Fruit fly (Drosophila melanogaster) whole organism, embryonic: ENCODE measurements around the gene dpr14.
A peak's percentile ranks its signal among the peaks of the same experiment; 100 is the strongest.

Experiments
- Abd-B ChIP-seq: fragments of 200-800 bp; sonication (Bioruptor generic); optimal IDR thresholded peaks from 2 replicates; lab custom pipeline; 2018; ENCODE audit warnings: missing biosample characterization, mild to moderate bottlenecking, missing genetic modification characterization, moderate library complexity
- CG10431 ChIP-seq: fragments of 200-800 bp; sonication (Bioruptor generic); optimal IDR thresholded peaks from 3 replicates; lab custom pipeline; 2018; ENCODE audit warnings: missing biosample characterization, mild to moderate bottlenecking, missing genetic modification characterization
- CG11398 ChIP-seq: fragments of 200-800 bp; sonication (Bioruptor generic); optimal IDR thresholded peaks from 2 replicates; lab custom pipeline; 2016; ENCODE audit warnings: missing biosample characterization, missing genetic modification characterization
- CG11456 ChIP-seq: fragments of 200-800 bp; sonication (Bioruptor generic); IDR thresholded peaks from 3 replicates; pipeline ENCODE4 v1.3.6; 2022; ENCODE audit warnings: missing biosample characterization, missing genetic modification characterization
- CG12769 ChIP-seq: fragments of 200-800 bp; sonication (Bioruptor generic); optimal IDR thresholded peaks from 2 replicates; lab custom pipeline; 2019; ENCODE audit warnings: missing biosample characterization, mild to moderate bottlenecking, missing genetic modification characterization, moderate library complexity
- CG13894 ChIP-seq: fragments of 200-800 bp; sonication (Bioruptor generic); optimal IDR thresholded peaks from 3 replicates; lab custom pipeline; 2018; ENCODE audit warnings: missing biosample characterization, mild to moderate bottlenecking, missing genetic modification characterization, moderate library complexity
- CG18764 ChIP-seq: fragments of 200-800 bp; sonication (Bioruptor generic); optimal IDR thresholded peaks from 3 replicates; lab custom pipeline; 2016; ENCODE audit warnings: missing biosample characterization, missing genetic modification characterization
- CG2875 ChIP-seq: fragments of 200-800 bp; sonication (Bioruptor generic); optimal IDR thresholded peaks from 2 replicates; lab custom pipeline; 2017; ENCODE audit warnings: missing biosample characterization, mild to moderate bottlenecking, missing genetic modification characterization, missing genetic modification reagents
- CG30020 ChIP-seq: fragments of 200-800 bp; optimal IDR thresholded peaks from 2 replicates; lab custom pipeline; 2019; ENCODE audit warnings: missing biosample characterization, mild to moderate bottlenecking, missing genetic modification characterization, moderate library complexity
- CG32772 ChIP-seq: fragments of 200-800 bp; sonication (Bioruptor generic); IDR thresholded peaks from 2 replicates; pipeline ENCODE4 v1.3.6; 2022; ENCODE audit warnings: missing biosample characterization, missing genetic modification characterization
- CG3995 ChIP-seq: fragments of 200-800 bp; sonication (Bioruptor generic); optimal IDR thresholded peaks from 3 replicates; lab custom pipeline; 2016; ENCODE audit warnings: missing biosample characterization, missing genetic modification characterization
- CG4404 ChIP-seq: fragments of 200-800 bp; sonication (Bioruptor generic); IDR thresholded peaks from 2 replicates; pipeline ENCODE4 v1.3.6; 2022; ENCODE audit warnings: missing biosample characterization, missing genetic modification characterization
- CG7357 ChIP-seq: fragments of 200-800 bp; sonication (Bioruptor generic); IDR thresholded peaks from 3 replicates; pipeline ENCODE4 v1.3.6; 2022; ENCODE audit warnings: missing biosample characterization, missing genetic modification characterization
- CG7839 ChIP-seq: fragments of 200-800 bp; sonication (Bioruptor generic); optimal IDR thresholded peaks from 3 replicates; lab custom pipeline; 2018; ENCODE audit warnings: missing biosample characterization, mild to moderate bottlenecking, missing genetic modification characterization, moderate library complexity
- CG8478 ChIP-seq: fragments of >200 bp; optimal IDR thresholded peaks from 2 replicates; lab custom pipeline; 2018
- Doc3 ChIP-seq: fragments of 200-800 bp; sonication (Bioruptor generic); IDR thresholded peaks from 3 replicates; pipeline ENCODE4 v1.3.6; 2022; ENCODE audit warnings: missing biosample characterization, missing genetic modification characterization; ENCODE audit not compliant: partially characterized antibody
- Fer1 ChIP-seq: fragments of 200-800 bp; sonication (Bioruptor generic); optimal IDR thresholded peaks from 2 replicates; lab custom pipeline; 2017; ENCODE audit warnings: missing biosample characterization, mild to moderate bottlenecking, missing genetic modification characterization
- H2.0 ChIP-seq: fragments of 200-800 bp; sonication (Bioruptor generic); IDR thresholded peaks from 2 replicates; pipeline ENCODE4 v1.3.6; 2022; ENCODE audit warnings: missing biosample characterization, missing genetic modification characterization
- HLH4C ChIP-seq: fragments of 200-800 bp; sonication (Bioruptor generic); IDR thresholded peaks from 3 replicates; pipeline ENCODE4 v1.3.6; 2022; ENCODE audit warnings: missing biosample characterization, missing genetic modification characterization; ENCODE audit not compliant: partially characterized antibody
- HmgD ChIP-seq: fragments of 200-800 bp; sonication (Bioruptor generic); optimal IDR thresholded peaks from 3 replicates; lab custom pipeline; 2016; ENCODE audit warnings: missing biosample characterization, missing genetic modification characterization
- Hr3 ChIP-seq: fragments of 200-800 bp; sonication (Bioruptor generic); optimal IDR thresholded peaks from 3 replicates; lab custom pipeline; 2016; ENCODE audit warnings: missing biosample characterization, missing genetic modification characterization
- Jarid2 ChIP-seq: fragments of 200-800 bp; sonication (Bioruptor generic); optimal IDR thresholded peaks from 3 replicates; lab custom pipeline; 2017; ENCODE audit warnings: mild to moderate bottlenecking, missing biosample characterization, missing genetic modification reagents, missing genetic modification characterization
- Mad ChIP-seq: fragments of 200-800 bp; sonication (Bioruptor generic); optimal IDR thresholded peaks from 2 replicates; lab custom pipeline; 2016; ENCODE audit warnings: missing biosample characterization, missing genetic modification characterization
- Neu2 ChIP-seq: fragments of 200-800 bp; sonication (Bioruptor generic); optimal IDR thresholded peaks from 3 replicates; lab custom pipeline; 2016; ENCODE audit warnings: missing biosample characterization, missing genetic modification characterization, borderline replicate concordance
- Spps ChIP-seq: fragments of 200-800 bp; sonication (Bioruptor generic); optimal IDR thresholded peaks from 2 replicates; lab custom pipeline; 2018; ENCODE audit warnings: missing biosample characterization, mild to moderate bottlenecking, missing genetic modification characterization
- YL-1 ChIP-seq: fragments of 200-800 bp; sonication (Bioruptor generic); optimal IDR thresholded peaks from 3 replicates; lab custom pipeline; 2017; ENCODE audit warnings: missing biosample characterization, mild to moderate bottlenecking, missing genetic modification characterization
- al ChIP-seq: fragments of 200-800 bp; sonication (Bioruptor generic); IDR thresholded peaks from 2 replicates; pipeline ENCODE4 v1.3.6; 2022; ENCODE audit warnings: missing biosample characterization, missing genetic modification characterization
- aop ChIP-seq: fragments of 200-800 bp; sonication (Bioruptor generic); IDR thresholded peaks from 2 replicates; pipeline ENCODE4 v1.3.6; 2022; ENCODE audit warnings: missing biosample characterization, missing genetic modification characterization
- ato ChIP-seq: fragments of 200-800 bp; sonication (Bioruptor generic); IDR thresholded peaks from 2 replicates; pipeline ENCODE4 v1.3.6; 2022; ENCODE audit warnings: missing biosample characterization, missing genetic modification characterization; ENCODE audit not compliant: partially characterized antibody
- bcd ChIP-seq: fragments of 200-800 bp; sonication (Bioruptor generic); optimal IDR thresholded peaks from 2 replicates; lab custom pipeline; 2017; ENCODE audit warnings: missing biosample characterization, mild to moderate bottlenecking, missing genetic modification characterization
- bigmax ChIP-seq: fragments of 200-800 bp; sonication (Bioruptor generic); optimal IDR thresholded peaks from 2 replicates; lab custom pipeline; 2018; ENCODE audit warnings: missing biosample characterization, mild to moderate bottlenecking, missing genetic modification characterization
- chif ChIP-seq, 2 experiments: fragments of 200-800 bp; sonication (Bioruptor generic); optimal IDR thresholded peaks; 3 replicates each; lab custom pipeline; 2016; ENCODE audit warnings: missing biosample characterization in 2 of 2, missing genetic modification characterization in 2 of 2
- ems ChIP-seq: fragments of 200-800 bp; sonication (Bioruptor generic); optimal IDR thresholded peaks from 3 replicates; lab custom pipeline; 2016; ENCODE audit warnings: missing biosample characterization, missing genetic modification characterization
- ewg ChIP-seq: fragments of 200-800 bp; sonication (Bioruptor generic); optimal IDR thresholded peaks from 3 replicates; lab custom pipeline; 2017; ENCODE audit warnings: mild to moderate bottlenecking, missing biosample characterization, missing genetic modification reagents, missing genetic modification characterization
- gcm2 ChIP-seq: fragments of 200-800 bp; sonication (Bioruptor generic); optimal IDR thresholded peaks from 2 replicates; lab custom pipeline; 2016; ENCODE audit warnings: missing biosample characterization, missing genetic modification characterization
- insv ChIP-seq, 2 experiments: fragments of 200-800 bp; sonication (Bioruptor generic); optimal IDR thresholded peaks; 3 replicates each; lab custom pipeline; 2016 to 2018; ENCODE audit warnings: missing biosample characterization in 2 of 2, missing genetic modification characterization in 2 of 2
- klu ChIP-seq: fragments of 200-800 bp; sonication (Bioruptor generic); IDR thresholded peaks from 2 replicates; pipeline ENCODE4 v1.3.6; 2022; ENCODE audit warnings: missing biosample characterization, missing genetic modification characterization
- lab ChIP-seq: fragments of 200-800 bp; sonication (Bioruptor generic); optimal IDR thresholded peaks from 3 replicates; lab custom pipeline; 2017; ENCODE audit warnings: missing biosample characterization, missing genetic modification characterization, mild to moderate bottlenecking, moderate library complexity, missing genetic modification reagents
- mam ChIP-seq: fragments of 200-800 bp; sonication (Bioruptor generic); optimal IDR thresholded peaks from 3 replicates; lab custom pipeline; 2016; ENCODE audit warnings: missing biosample characterization, missing genetic modification characterization
- mld ChIP-seq: fragments of 200-800 bp; sonication (Bioruptor generic); IDR thresholded peaks from 3 replicates; pipeline ENCODE4 v1.3.6; 2022; ENCODE audit warnings: missing biosample characterization, missing genetic modification characterization; ENCODE audit not compliant: partially characterized antibody
- nerfin-1 ChIP-seq: fragments of 200-800 bp; sonication (Bioruptor generic); optimal IDR thresholded peaks from 3 replicates; lab custom pipeline; 2019; ENCODE audit warnings: missing biosample characterization, mild to moderate bottlenecking, missing genetic modification characterization, moderate library complexity
- ranshi ChIP-seq: fragments of 200-800 bp; sonication (Bioruptor generic); IDR thresholded peaks from 2 replicates; pipeline ENCODE4 v1.3.6; 2022; ENCODE audit warnings: missing biosample characterization, missing genetic modification characterization
- repo ChIP-seq: fragments of 200-800 bp; sonication (Bioruptor generic); optimal IDR thresholded peaks from 2 replicates; lab custom pipeline; 2016; ENCODE audit warnings: missing biosample characterization, missing genetic modification characterization
- run ChIP-seq: fragments of 200-800 bp; sonication (Bioruptor generic); optimal IDR thresholded peaks from 3 replicates; lab custom pipeline; 2018; ENCODE audit warnings: missing biosample characterization, mild to moderate bottlenecking, missing genetic modification characterization
- stwl ChIP-seq: fragments of 200-800 bp; sonication (Bioruptor generic); optimal IDR thresholded peaks from 3 replicates; lab custom pipeline; 2018; ENCODE audit warnings: missing biosample characterization, mild to moderate bottlenecking, missing genetic modification characterization, moderate library complexity
- trem ChIP-seq: fragments of 200-800 bp; optimal IDR thresholded peaks from 3 replicates; lab custom pipeline; 2019; ENCODE audit warnings: missing biosample characterization, mild to moderate bottlenecking, missing genetic modification characterization, moderate library complexity
- tx ChIP-seq: fragments of 200-800 bp; sonication (Bioruptor generic); optimal IDR thresholded peaks from 2 replicates; lab custom pipeline; 2016; ENCODE audit warnings: missing biosample characterization, missing genetic modification characterization
- vfl ChIP-seq: fragments of 200-800 bp; sonication (Bioruptor generic); optimal IDR thresholded peaks from 2 replicates; lab custom pipeline; 2016; ENCODE audit warnings: missing biosample characterization, missing genetic modification characterization

The dpr14 gene

DNA sequence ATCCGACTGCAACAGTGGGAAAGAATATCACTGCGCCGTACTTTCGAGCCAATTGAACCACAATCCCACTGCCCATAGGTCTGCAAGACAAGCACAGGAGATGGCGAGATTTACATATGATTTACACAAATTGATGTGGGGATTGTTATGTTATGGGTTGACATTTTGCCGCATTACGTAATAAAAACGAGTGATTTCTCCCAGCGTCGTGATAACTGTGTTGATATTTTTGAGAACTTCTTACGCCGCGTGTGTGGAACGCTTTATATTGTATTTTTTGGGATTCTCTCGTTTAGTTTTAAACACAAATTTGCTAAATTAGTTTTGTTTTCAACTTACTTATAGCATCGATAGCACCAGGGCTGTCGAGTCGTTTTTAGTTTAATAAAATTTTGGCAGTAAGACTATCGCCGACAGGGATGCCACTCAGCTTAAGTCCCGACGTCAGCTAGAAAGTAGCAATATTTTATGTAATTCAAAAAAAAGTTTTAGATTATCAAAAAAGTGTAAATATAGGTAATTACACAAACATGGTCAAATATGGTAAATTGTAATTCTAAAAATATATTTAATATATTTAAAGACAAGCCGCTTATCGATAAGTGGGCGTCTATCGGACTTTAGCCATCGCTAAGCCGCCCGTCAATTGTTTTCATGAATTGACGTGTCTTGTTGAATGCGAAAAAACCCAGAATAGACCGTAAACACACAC lies 14.5 kb downstream of the dpr14 start, which contains the start of the genes CG45089, ND-MNLL and p115 (continued):
- peak; percentile 65 for TF ChIP-seq Abd-B
- TF ChIP-seq CG2875 (GFP tag; lab: Kevin White, UChicago), result no peak
- peak; percentile 45 for TF ChIP-seq HLH4C (GFP tag; lab: Robert Waterston, UW)
- TF ChIP-seq al (GFP tag; lab: Robert Waterston, UW), result peak; percentile 46; the same call in 1 of the 2 replicates
- TF ChIP-seq CG8478, result no peak
- no peak for TF ChIP-seq run
- TF ChIP-seq Mad, result no peak
- TF ChIP-seq CG7839 (tag; lab: Kevin White, UChicago), result peak; percentile 57
- 0 out of 3 replicates have a peak, but pooled peaks have one; percentile 48 for TF ChIP-seq Doc3
- peak; percentile 86 for TF ChIP-seq CG3995
- TF ChIP-seq CG10431 (GFP tag; lab: Kevin White, UChicago), result no peak
- peak; percentile 16; the same call in 1 of the 3 replicates for TF ChIP-seq CG11456 (GFP tag; lab: Robert Waterston, UW)
- TF ChIP-seq stwl, result peak; percentile 59
- TF ChIP-seq chif (GFP tag; optimal IDR thresholded peaks at IDR 0.05; lab: Kevin White, UChicago), result peak in 1 of 2 experiments; percentile 31
- TF ChIP-seq insv (GFP tag; optimal IDR thresholded peaks at IDR 0.05; lab: Kevin White, UChicago), result peak in 1 of 2 experiments; percentile 56
- TF ChIP-seq bcd (GFP tag; lab: Kevin White, UChicago), result peak; percentile 35
- peak; percentile 69 for TF ChIP-seq Hr3 (GFP tag; lab: Kevin White, UChicago)
- TF ChIP-seq Spps (tag; lab: Kevin White, UChicago), result peak; percentile 9
- peak; percentile 67 for TF ChIP-seq CG30020 (tag; lab: Kevin White, UChicago)
- TF ChIP-seq Neu2 (GFP tag; lab: Kevin White, UChicago), result no peak
- TF ChIP-seq Jarid2, result no peak
- peak; percentile 87 for TF ChIP-seq trem (tag; lab: Kevin White, UChicago)
- no peak for TF ChIP-seq CG7357
- TF ChIP-seq HmgD, result no peak
- TF ChIP-seq CG18764 (GFP tag; lab: Kevin White, UChicago), result peak; percentile 44
- peak; percentile 85 for TF ChIP-seq YL-1 (GFP tag; lab: Kevin White, UChicago)
- TF ChIP-seq gcm2 (GFP tag; lab: Kevin White, UChicago), result no peak
- TF ChIP-seq tx (GFP tag; lab: Kevin White, UChicago), result no peak
- peak; percentile 41 for TF ChIP-seq nerfin-1 (tag; lab: Kevin White, UChicago)
- TF ChIP-seq bigmax (GFP tag; lab: Kevin White, UChicago), result no peak
- peak; percentile 72 for TF ChIP-seq CG13894
- no peak for TF ChIP-seq ato
- 0 out of 2 replicates have a peak, but pooled peaks have one; percentile 14 for TF ChIP-seq H2.0 (GFP tag; lab: Robert Waterston, UW)
- 0 out of 2 replicates have a peak, but pooled peaks have one; percentile 28 for TF ChIP-seq CG4404 (GFP tag; lab: Robert Waterston, UW)
- TF ChIP-seq mld (GFP tag; lab: Robert Waterston, UW), result no peak
- TF ChIP-seq vfl (GFP tag; lab: Kevin White, UChicago), result peak; percentile 45
- TF ChIP-seq CG11398, result no peak
- TF ChIP-seq ewg (GFP tag; lab: Kevin White, UChicago), result peak; percentile 3
- TF ChIP-seq ranshi (GFP tag; lab: Robert Waterston, UW), result no peak
- peak; percentile 53 for TF ChIP-seq klu
- TF ChIP-seq lab, result peak; percentile 65
- no peak for TF ChIP-seq CG12769 (tag; lab: Kevin White, UChicago)
- no peak for TF ChIP-seq repo
- no peak for TF ChIP-seq aop (GFP tag; lab: Robert Waterston, UW)
- peak; percentile 56 for TF ChIP-seq mam (GFP tag; lab: Kevin White, UChicago)
- TF ChIP-seq CG32772, result peak; percentile 39; the same call in 1 of the 2 replicates
- TF ChIP-seq ems, result peak; percentile 10
- TF ChIP-seq Fer1 (GFP tag; lab: Kevin White, UChicago), result peak; percentile 63
